Fruit fly (Drosophila melanogaster): ENCODE results near the gene CG11585.

DNA sequence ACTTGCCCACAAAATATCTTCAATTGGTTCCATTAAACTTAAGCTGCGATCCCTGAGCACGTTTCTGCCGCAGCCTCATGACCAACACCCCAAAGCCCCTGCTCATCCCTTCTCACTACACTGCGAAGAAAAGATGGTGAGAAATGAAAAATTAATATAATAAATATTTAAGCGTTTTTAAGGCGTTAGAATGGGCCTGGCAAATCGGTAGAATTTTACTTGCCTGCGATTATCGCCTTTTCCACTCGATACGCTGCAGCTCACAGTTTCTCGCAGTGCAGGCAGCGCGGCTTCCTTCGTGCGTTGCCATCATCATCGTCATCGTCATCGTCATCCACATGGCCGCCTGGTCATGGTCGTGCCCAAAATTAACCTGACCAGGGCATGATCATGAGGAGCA is 41.1 kb upstream of the CG11585 start:
- TF ChIP-seq Myc (optimal IDR thresholded peaks at IDR 0.05) (no peak), Sin3A (optimal IDR thresholded peaks at IDR 0.05) (no peak), h (optimal IDR thresholded peaks at IDR 0.05) (no peak), ttk (optimal IDR thresholded peaks at IDR 0.05) (no peak), psq (optimal IDR thresholded peaks at IDR 0.05) (no peak)

All from Kc167 (cell line).